Worm (Caenorhabditis elegans) whole organism, L4 larva: ENCODE measurements around the gene K08F9.3.
A peak's percentile ranks its signal among the peaks of the same experiment; 100 is the strongest.

Experiments
- F44E2.7 ChIP-seq: fragments of 200-800 bp; sonication (Bioruptor generic); IDR thresholded peaks from 2 replicates; pipeline ENCODE4 v2.1.2; 2022; ENCODE audit warnings: missing genetic modification characterization, missing compliant biosample characterization
- F49E8.2 ChIP-seq: sonication (generic microtip); optimal IDR thresholded peaks from 2 replicates; lab custom pipeline; 2016; ENCODE audit warnings: missing compliant biosample characterization, mild to moderate bottlenecking, missing genetic modification characterization, borderline replicate concordance
- Y105C5A.15 ChIP-seq: fragments of 200-800 bp; sonication (Bioruptor generic); IDR thresholded peaks from 2 replicates; pipeline ENCODE4 v1.3.6; 2022; ENCODE audit warnings: missing genetic modification characterization, missing compliant biosample characterization
- Y75B8A.6 ChIP-seq: fragments of 200-800 bp; sonication (Bioruptor generic); IDR thresholded peaks from 2 replicates; pipeline ENCODE4 v1.3.6; 2022; ENCODE audit warnings: missing genetic modification reagents, missing genetic modification characterization, missing compliant biosample characterization
- ZK546.5 ChIP-seq, 2 experiments: sonication (generic microtip); optimal IDR thresholded peaks; 2 replicates each; lab custom pipeline; 2017; ENCODE audit warnings: missing biosample characterization in 2 of 2, missing genetic modification characterization in 2 of 2
- arid-1 ChIP-seq: fragments of 200-800 bp; sonication (Bioruptor generic); conservative IDR thresholded peaks from 2 replicates; pipeline ENCODE4 v1.3.6; 2022; ENCODE audit warnings: missing genetic modification reagents, missing genetic modification characterization, missing compliant biosample characterization
- attf-4 ChIP-seq: sonication (generic microtip); optimal IDR thresholded peaks from 3 replicates; lab custom pipeline; 2017; ENCODE audit warnings: missing biosample characterization, missing genetic modification characterization
- ceh-32 ChIP-seq: sonication (generic microtip); optimal IDR thresholded peaks from 2 replicates; lab custom pipeline; 2016; ENCODE audit warnings: mild to moderate bottlenecking, missing genetic modification characterization, missing compliant biosample characterization; ENCODE audit not compliant: poor library complexity
- ces-1 ChIP-seq: fragments of 150-350 bp; sonication (generic microtip); optimal IDR thresholded peaks from 4 replicates; lab custom pipeline; 2014; ENCODE audit warnings: missing biosample characterization, missing genetic modification reagents, missing genetic modification characterization
- daf-12 ChIP-seq: fragments of 150-350 bp; optimal IDR thresholded peaks from 2 replicates; lab custom pipeline; 2014; ENCODE audit warnings: missing biosample characterization, missing genetic modification reagents, missing genetic modification characterization
- daf-16 ChIP-seq, 3 experiments: sonication (generic microtip); optimal IDR thresholded peaks; 2 replicates each; lab custom pipeline; 2016 to 2017; ENCODE audit warnings: missing genetic modification characterization in 3 of 3, missing genetic modification reagents in 3 of 3, mild to moderate bottlenecking in 2 of 3, missing compliant biosample characterization in 2 of 3, missing biosample characterization in 1 of 3, moderate library complexity in 1 of 3
- daf-8 ChIP-seq: fragments of 200-800 bp; sonication (Bioruptor generic); IDR thresholded peaks from 2 replicates; pipeline ENCODE4 v1.3.6; 2022; ENCODE audit warnings: missing genetic modification characterization, missing compliant biosample characterization
- dmd-6 ChIP-seq: fragments of 200-800 bp; sonication (Bioruptor generic); IDR thresholded peaks from 2 replicates; pipeline ENCODE4 v1.3.6; 2022; ENCODE audit warnings: missing genetic modification reagents, missing genetic modification characterization, missing compliant biosample characterization
- dmd-9 ChIP-seq: fragments of 200-800 bp; sonication (Bioruptor generic); IDR thresholded peaks from 2 replicates; pipeline ENCODE4 v1.3.6; 2022; ENCODE audit warnings: missing genetic modification reagents, missing genetic modification characterization, missing compliant biosample characterization
- dpl-1 ChIP-seq: fragments of 150-350 bp; optimal IDR thresholded peaks from 2 replicates; lab custom pipeline; 2014; ENCODE audit warnings: missing biosample characterization, missing genetic modification reagents, missing genetic modification characterization
- dve-1 ChIP-seq: sonication (generic microtip); optimal IDR thresholded peaks from 2 replicates; lab custom pipeline; 2017; ENCODE audit warnings: antibody characterized with exemption, mild to moderate bottlenecking, missing genetic modification characterization, missing compliant biosample characterization; ENCODE audit not compliant: insufficient read depth
- hlh-11 ChIP-seq: fragments of 200-800 bp; sonication (Bioruptor generic); optimal IDR thresholded peaks from 2 replicates; lab custom pipeline; 2018; ENCODE audit warnings: mild to moderate bottlenecking, missing genetic modification characterization, missing compliant biosample characterization
- hlh-30 ChIP-seq: sonication (generic microtip); optimal IDR thresholded peaks from 2 replicates; lab custom pipeline; 2017; ENCODE audit warnings: antibody characterized with exemption, mild to moderate bottlenecking, missing genetic modification characterization, missing compliant biosample characterization; ENCODE audit not compliant: insufficient read depth
- lin-38 ChIP-seq: fragments of 200-800 bp; sonication (Bioruptor generic); IDR thresholded peaks from 2 replicates; pipeline ENCODE4 v1.3.6; 2022; ENCODE audit warnings: missing genetic modification reagents, missing genetic modification characterization, missing compliant biosample characterization
- mep-1 ChIP-seq: fragments of 150-350 bp; sonication (generic microtip); optimal IDR thresholded peaks from 3 replicates; lab custom pipeline; 2014; ENCODE audit warnings: missing biosample characterization, missing genetic modification characterization
- mes-2 ChIP-seq: sonication (generic microtip); optimal IDR thresholded peaks from 2 replicates; lab custom pipeline; 2016; ENCODE audit warnings: missing genotype, mild to moderate bottlenecking, missing genetic modification characterization, missing compliant biosample characterization; ENCODE audit not compliant: poor library complexity, severe bottlenecking
- mxl-2 ChIP-seq: fragments of 200-800 bp; sonication (Bioruptor generic); conservative IDR thresholded peaks from 2 replicates; pipeline ENCODE4 v1.3.6; 2022; ENCODE audit warnings: missing genetic modification reagents, missing genetic modification characterization, missing compliant biosample characterization
- mxl-3 ChIP-seq: fragments of 200-800 bp; sonication (Bioruptor generic); optimal IDR thresholded peaks from 2 replicates; lab custom pipeline; 2018; ENCODE audit warnings: mild to moderate bottlenecking, missing genetic modification characterization, missing compliant biosample characterization
- nhr-10 ChIP-seq: fragments of 150-350 bp; optimal IDR thresholded peaks from 2 replicates; lab custom pipeline; 2014; ENCODE audit warnings: missing biosample characterization, missing genetic modification characterization
- nhr-25 ChIP-seq: sonication (generic microtip); optimal IDR thresholded peaks from 2 replicates; lab custom pipeline; 2017; ENCODE audit warnings: missing genetic modification characterization, mild to moderate bottlenecking, missing compliant biosample characterization, antibody characterized with exemption, moderate library complexity, borderline replicate concordance; ENCODE audit not compliant: insufficient read depth
- nhr-28 ChIP-seq: fragments of 150-350 bp; optimal IDR thresholded peaks from 2 replicates; lab custom pipeline; 2014; ENCODE audit warnings: missing biosample characterization, missing genetic modification characterization
- nhr-41 ChIP-seq: fragments of 200-800 bp; sonication (Bioruptor generic); IDR thresholded peaks from 2 replicates; pipeline ENCODE4 v1.3.6; 2022; ENCODE audit warnings: missing genetic modification reagents, missing genetic modification characterization, missing compliant biosample characterization
- nhr-42 ChIP-seq: fragments of 200-800 bp; sonication (Bioruptor generic); IDR thresholded peaks from 2 replicates; pipeline ENCODE4 v1.3.6; 2022; ENCODE audit warnings: missing genetic modification characterization, missing compliant biosample characterization
- nhr-48 ChIP-seq: sonication (generic microtip); optimal IDR thresholded peaks from 2 replicates; lab custom pipeline; 2016; ENCODE audit warnings: mild to moderate bottlenecking, missing genetic modification characterization, missing compliant biosample characterization
- nhr-6 ChIP-seq: fragments of 150-350 bp; optimal IDR thresholded peaks from 2 replicates; lab custom pipeline; 2014; ENCODE audit warnings: missing biosample characterization, missing genetic modification characterization
- nhr-77 ChIP-seq: fragments of 150-350 bp; optimal IDR thresholded peaks from 2 replicates; lab custom pipeline; 2014; ENCODE audit warnings: missing biosample characterization, missing genetic modification characterization
- pha-4 ChIP-seq, 2 experiments: fragments of 150-350 bp in 1 of 2; fragments of 200-800 bp in 1 of 2; sonication (Bioruptor generic) in 1 of 2; IDR thresholded peaks in 1 of 2; optimal IDR thresholded peaks in 1 of 2; 2 replicates each; pipeline versions ENCODE4 v1.3.6 to Lab custom; 2014 to 2022; ENCODE audit warnings: missing genetic modification characterization in 2 of 2, missing genetic modification reagents in 2 of 2, missing biosample characterization in 1 of 2, missing compliant biosample characterization in 1 of 2
- pqm-1 ChIP-seq: sonication (generic microtip); optimal IDR thresholded peaks from 2 replicates; lab custom pipeline; 2017; ENCODE audit warnings: missing biosample characterization, missing genetic modification characterization
- skn-1 ChIP-seq: fragments of 150-350 bp; optimal IDR thresholded peaks from 2 replicates; lab custom pipeline; 2014; ENCODE audit warnings: missing biosample characterization, missing genetic modification characterization
- tra-1 ChIP-seq: fragments of 200-800 bp; sonication (Bioruptor generic); IDR thresholded peaks from 2 replicates; pipeline ENCODE4 v1.3.6; 2022; ENCODE audit warnings: missing genetic modification reagents, missing genetic modification characterization, missing compliant biosample characterization
- unc-130 ChIP-seq: sonication (generic microtip); optimal IDR thresholded peaks from 2 replicates; lab custom pipeline; 2016; ENCODE audit warnings: missing genetic modification reagents, missing genetic modification characterization, missing compliant biosample characterization
- unc-62 ChIP-seq, 3 experiments: fragments of 150-350 bp in 1 of 3; sonication (generic microtip); optimal IDR thresholded peaks in 2 of 3; peaks in 1 of 3; 1 replicate in 1 of 3; 2 replicates in 2 of 3; lab custom pipeline; 2014 to 2017; ENCODE audit warnings: missing biosample characterization in 3 of 3, missing genetic modification characterization in 3 of 3, missing genetic modification reagents in 3 of 3, missing genotype in 1 of 3
- zfp-3 ChIP-seq: fragments of 200-800 bp; sonication (Bioruptor generic); conservative IDR thresholded peaks from 2 replicates; pipeline ENCODE4 v1.3.6; 2022; ENCODE audit warnings: missing genetic modification reagents, missing genetic modification characterization, missing compliant biosample characterization
- zip-2 ChIP-seq: fragments of 150-350 bp; optimal IDR thresholded peaks from 2 replicates; lab custom pipeline; 2014; ENCODE audit warnings: missing biosample characterization, missing genetic modification characterization

K08F9.3 gene

DNA sequence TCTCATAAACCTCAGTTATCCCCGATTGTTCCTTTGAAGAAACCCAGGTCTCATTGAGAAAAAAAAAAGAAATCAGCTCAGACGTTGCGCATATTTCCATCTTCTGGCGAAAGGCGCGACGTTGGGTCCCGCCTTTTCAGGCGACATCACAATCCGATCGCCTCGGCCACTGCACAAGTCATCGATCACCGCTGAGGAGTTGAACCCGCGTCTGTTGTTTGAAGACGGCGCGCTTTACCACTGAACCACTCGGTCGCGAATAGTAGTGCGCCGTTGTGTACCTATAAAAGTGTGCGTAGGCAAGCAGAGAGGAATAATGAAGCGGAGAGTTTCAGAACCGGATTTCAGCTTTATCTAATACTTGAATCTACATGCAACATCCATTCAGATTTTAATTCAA is 50.6 kb downstream of the K08F9.3 start, which contains the start of gene Y75B12B.11 (continued):
- TF ChIP-seq mxl-3 (GFP tag; lab: Kevin White, UChicago) (peak; percentile 81), nhr-41 (GFP tag; lab: Robert Waterston, UW) (peak; percentile 92), nhr-10 (tag; lab: Kevin White, UChicago) (peak; percentile 39), ces-1 (no peak), F49E8.2 (peak; percentile 96), zfp-3 (GFP tag; lab: Robert Waterston, UW) (peak; percentile 92), nhr-42 (GFP tag; lab: Robert Waterston, UW) (peak; percentile 91), skn-1 (tag; lab: Kevin White, UChicago) (no peak), zip-2 (tag; lab: Kevin White, UChicago) (peak; percentile 45), Y75B8A.6 (GFP tag; lab: Robert Waterston, UW) (peak; percentile 83; the same call in 1 of the 2 replicates), attf-4 (tag; lab: Kevin White, UChicago) (no peak), tra-1 (GFP tag; lab: Robert Waterston, UW) (peak; percentile 95), dve-1 (tag; lab: Kevin White, UChicago) (peak; percentile 93), mxl-2 (GFP tag; lab: Robert Waterston, UW) (peak; percentile 90), dmd-9 (GFP tag; lab: Robert Waterston, UW) (peak; percentile 87), unc-130 (peak; percentile 92), lin-38 (GFP tag; lab: Robert Waterston, UW) (peak; percentile 96)

DNA sequence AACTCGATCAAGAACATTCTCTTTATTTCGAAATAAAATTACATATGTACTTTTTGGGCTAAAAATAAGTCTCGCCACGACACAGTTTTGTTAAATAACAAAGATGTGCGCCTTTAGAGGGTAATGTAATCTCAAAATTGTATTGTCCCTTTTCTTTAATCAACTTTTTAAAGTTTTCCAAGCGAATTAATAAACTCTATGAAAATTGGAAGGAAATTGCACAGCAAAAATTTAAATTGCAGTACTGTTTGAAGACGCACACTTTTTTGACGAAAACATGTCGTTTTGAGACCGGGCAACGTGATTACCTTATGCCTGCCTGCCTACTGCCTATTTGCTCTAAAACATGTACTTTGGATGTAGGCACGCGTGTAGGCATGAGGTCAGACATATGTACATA is 51.6 kb downstream of the K08F9.3 start:
- TF ChIP-seq daf-12 (tag; lab: Kevin White, UChicago) (no peak), zfp-3 (GFP tag; lab: Robert Waterston, UW) (no peak), unc-62 (GFP tag; optimal IDR thresholded peaks at IDR 0.05 in 1 of 2; lab: Kevin White, UChicago) (peak in 1 of 2 experiments; percentile 93), unc-62 (tag; optimal IDR thresholded peaks at IDR 0.05; lab: Kevin White, UChicago) (no peak)
- TF ChIP-seq, all 104 proteins: peak for 1

DNA sequence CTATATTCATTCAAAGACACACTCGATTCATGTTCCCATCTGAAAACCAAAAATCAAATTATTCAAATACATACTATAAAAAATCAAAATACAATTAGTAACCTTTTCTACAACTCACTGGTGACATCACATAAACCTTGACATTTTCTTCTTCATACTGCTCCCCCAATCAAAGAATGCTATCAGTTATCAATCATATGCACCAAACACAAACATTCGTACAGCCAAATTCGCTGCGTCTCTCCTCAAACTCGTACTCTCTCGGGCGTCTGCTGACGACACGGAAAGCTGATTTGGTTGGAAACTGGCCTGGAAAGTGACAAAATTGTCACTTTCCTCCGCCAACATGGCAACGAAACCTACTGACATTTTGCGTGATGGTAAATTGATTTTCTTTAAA is 52.0 kb downstream of the K08F9.3 start, which contains the start of gene plc-2:
plc-2 (plus strand) TSS at position 196 of the 400 bp plus-strand sequence.
- TF ChIP-seq arid-1 (no peak), pha-4 (GFP tag; IDR thresholded peaks at IDR 0.05; lab: Robert Waterston, UW) (no peak), pha-4 (tag; optimal IDR thresholded peaks at IDR 0.05; lab: Kevin White, UChicago) (peak; percentile 32), ZK546.5 (tag; optimal IDR thresholded peaks at IDR 0.05; lab: Kevin White, UChicago) (no peak), nhr-77 (tag; lab: Kevin White, UChicago) (peak; percentile 31), mes-2 (peak; percentile 35), dve-1 (tag; lab: Kevin White, UChicago) (peak; percentile 78), nhr-42 (GFP tag; lab: Robert Waterston, UW) (no peak), ces-1 (no peak), mxl-3 (GFP tag; lab: Kevin White, UChicago) (peak; percentile 24), daf-16 (GFP tag; optimal IDR thresholded peaks at IDR 0.05; lab: Kevin White, UChicago) (no peak), daf-16 (tag; optimal IDR thresholded peaks at IDR 0.05; lab: Kevin White, UChicago) (peak; percentile 44), zfp-3 (GFP tag; lab: Robert Waterston, UW) (no peak), tra-1 (GFP tag; lab: Robert Waterston, UW) (no peak), pqm-1 (tag; lab: Kevin White, UChicago) (peak; percentile 84), hlh-11 (tag; lab: Kevin White, UChicago) (peak; percentile 88), nhr-6 (tag; lab: Kevin White, UChicago) (peak; percentile 81), nhr-48 (tag; lab: Kevin White, UChicago) (no peak), unc-62 (GFP tag; optimal IDR thresholded peaks at IDR 0.05 in 1 of 2; lab: Kevin White, UChicago) (peak in 1 of 2 experiments; percentile 13), unc-62 (tag; optimal IDR thresholded peaks at IDR 0.05; lab: Kevin White, UChicago) (no peak), lin-38 (GFP tag; lab: Robert Waterston, UW) (peak; percentile 35; the same call in 1 of the 2 replicates), mep-1 (tag; lab: Kevin White, UChicago) (peak; percentile 13), ceh-32 (tag; lab: Kevin White, UChicago) (no peak), dmd-6 (GFP tag; lab: Robert Waterston, UW) (peak; percentile 76), Y105C5A.15 (GFP tag; lab: Robert Waterston, UW) (no peak), nhr-28 (peak; percentile 82), dpl-1 (GFP tag; lab: Kevin White, UChicago) (no peak), daf-8 (no peak), hlh-30 (tag; lab: Kevin White, UChicago) (peak; percentile 44), F44E2.7 (GFP tag; lab: Robert Waterston, UW) (no peak), nhr-25 (tag; lab: Kevin White, UChicago) (no peak)
- TF ChIP-seq, all 104 proteins: peak for 15
